Worm (Caenorhabditis elegans): ENCODE results near the gene F32D8.3.

- TF ChIP-seq T22C8.4 (GFP tag; IDR thresholded peaks at IDR 0.05) (no peak), med-1 (GFP tag; optimal IDR thresholded peaks at IDR 0.05; ENCODE audit: insufficient read depth) (no peak), klf-2 (GFP tag; conservative IDR thresholded peaks at IDR 0.05) (no peak)
Measured at ce11 chrV:10909959-10910358, 23.3 kb downstream of the F32D8.3 start.
